Fruit fly (Drosophila melanogaster) whole organism, prepupa: ENCODE measurements around the gene CG17109.

Experiments used
- CG10669 ChIP-seq: fragments of 200-800 bp; sonication (Bioruptor generic); optimal IDR thresholded peaks from 3 replicates; lab custom pipeline; 2018; ENCODE audit warnings: missing biosample characterization, mild to moderate bottlenecking, missing genetic modification characterization, moderate library complexity
- CG1621 ChIP-seq: fragments of 200-800 bp; sonication (Bioruptor generic); optimal IDR thresholded peaks from 3 replicates; lab custom pipeline; 2018; ENCODE audit warnings: missing biosample characterization, mild to moderate bottlenecking, missing genetic modification characterization
- CG16779 ChIP-seq: fragments of 200-800 bp; sonication (Bioruptor generic); optimal IDR thresholded peaks from 3 replicates; lab custom pipeline; 2017; ENCODE audit warnings: missing biosample characterization, mild to moderate bottlenecking, missing genetic modification characterization
- CG3032 ChIP-seq: fragments of 200-800 bp; optimal IDR thresholded peaks from 2 replicates; lab custom pipeline; 2019; ENCODE audit warnings: missing biosample characterization, mild to moderate bottlenecking, missing genetic modification characterization, moderate library complexity
- CG31627 ChIP-seq: fragments of 200-800 bp; sonication (Bioruptor generic); optimal IDR thresholded peaks from 3 replicates; lab custom pipeline; 2016; ENCODE audit warnings: missing biosample characterization, missing genetic modification characterization
- CG32006 ChIP-seq: fragments of 200-800 bp; sonication (Bioruptor generic); optimal IDR thresholded peaks from 3 replicates; lab custom pipeline; 2017; ENCODE audit warnings: missing biosample characterization, mild to moderate bottlenecking, missing genetic modification characterization
- CG6276 ChIP-seq: fragments of 200-800 bp; sonication (Bioruptor generic); optimal IDR thresholded peaks from 2 replicates; lab custom pipeline; 2017; ENCODE audit warnings: missing biosample characterization, mild to moderate bottlenecking, missing genetic modification characterization
- CG6792 ChIP-seq: fragments of 200-800 bp; sonication (Bioruptor generic); optimal IDR thresholded peaks from 3 replicates; lab custom pipeline; 2016; ENCODE audit warnings: missing biosample characterization, missing genetic modification characterization
- CG6854 ChIP-seq: fragments of 200-800 bp; sonication (Bioruptor generic); optimal IDR thresholded peaks from 2 replicates; lab custom pipeline; 2017; ENCODE audit warnings: missing biosample characterization, mild to moderate bottlenecking, missing genetic modification characterization
- CG7368 ChIP-seq: fragments of 200-800 bp; sonication (Bioruptor generic); optimal IDR thresholded peaks from 3 replicates; lab custom pipeline; 2016; ENCODE audit warnings: missing biosample characterization, missing genetic modification characterization
- CG8319 ChIP-seq: fragments of 200-800 bp; sonication (Bioruptor generic); optimal IDR thresholded peaks from 3 replicates; lab custom pipeline; 2016; ENCODE audit warnings: missing biosample characterization, missing genetic modification characterization
- CG8632 ChIP-seq: fragments of 200-800 bp; sonication (Bioruptor generic); optimal IDR thresholded peaks from 3 replicates; lab custom pipeline; 2016; ENCODE audit warnings: missing biosample characterization, missing genetic modification characterization
- CG9139 ChIP-seq: fragments of 200-800 bp; sonication (Bioruptor generic); optimal IDR thresholded peaks from 3 replicates; lab custom pipeline; 2017; ENCODE audit warnings: missing biosample characterization, mild to moderate bottlenecking, missing genetic modification characterization
- Ets21C ChIP-seq: fragments of 200-800 bp; sonication (Bioruptor generic); optimal IDR thresholded peaks from 3 replicates; lab custom pipeline; 2016; ENCODE audit warnings: missing biosample characterization, missing genetic modification characterization
- Ets96B ChIP-seq: fragments of 200-800 bp; optimal IDR thresholded peaks from 2 replicates; lab custom pipeline; 2019; ENCODE audit warnings: missing biosample characterization, mild to moderate bottlenecking, missing genetic modification characterization, moderate library complexity
- Hr38 ChIP-seq: sonication (Bioruptor generic); optimal IDR thresholded peaks from 2 replicates; lab custom pipeline; 2016; ENCODE audit warnings: missing biosample characterization, missing genetic modification characterization
- Lpt ChIP-seq: fragments of 200-800 bp; sonication (Bioruptor generic); optimal IDR thresholded peaks from 3 replicates; lab custom pipeline; 2016; ENCODE audit warnings: missing biosample characterization, missing genetic modification characterization
- OdsH ChIP-seq: fragments of 200-800 bp; sonication (Bioruptor generic); optimal IDR thresholded peaks from 3 replicates; lab custom pipeline; 2016; ENCODE audit warnings: missing biosample characterization, missing genetic modification characterization
- achi ChIP-seq: fragments of 200-800 bp; sonication (Bioruptor generic); optimal IDR thresholded peaks from 3 replicates; lab custom pipeline; 2016; ENCODE audit warnings: missing biosample characterization, missing genetic modification characterization
- dac ChIP-seq: fragments of 200-800 bp; sonication (Bioruptor generic); optimal IDR thresholded peaks from 2 replicates; lab custom pipeline; 2017; ENCODE audit warnings: missing biosample characterization, mild to moderate bottlenecking, missing genetic modification characterization
- eg ChIP-seq: fragments of 200-800 bp; sonication (Bioruptor generic); IDR thresholded peaks from 3 replicates; pipeline ENCODE4 v1.3.6; 2022; ENCODE audit warnings: missing biosample characterization, missing genetic modification characterization
- esn ChIP-seq: fragments of 200-800 bp; sonication (Bioruptor generic); optimal IDR thresholded peaks from 2 replicates; lab custom pipeline; 2016; ENCODE audit warnings: missing biosample characterization, mild to moderate bottlenecking, missing genetic modification characterization, moderate library complexity
- fkh ChIP-seq: fragments of 200-800 bp; sonication (Bioruptor generic); optimal IDR thresholded peaks from 3 replicates; lab custom pipeline; 2017; ENCODE audit warnings: missing biosample characterization, mild to moderate bottlenecking, missing genetic modification characterization, moderate library complexity
- net ChIP-seq: fragments of 200-800 bp; sonication (Bioruptor generic); optimal IDR thresholded peaks from 3 replicates; lab custom pipeline; 2016; ENCODE audit warnings: missing biosample characterization, missing genetic modification characterization
- pdm3 ChIP-seq: fragments of 200-800 bp; sonication (Bioruptor generic); optimal IDR thresholded peaks from 3 replicates; lab custom pipeline; 2016; ENCODE audit warnings: missing biosample characterization, missing genetic modification characterization
- ss ChIP-seq, 2 experiments: fragments of 200-800 bp; sonication (Bioruptor generic); optimal IDR thresholded peaks; 2 replicates in 1 of 2; 3 replicates in 1 of 2; lab custom pipeline; 2017 to 2018; ENCODE audit warnings: mild to moderate bottlenecking in 2 of 2, missing biosample characterization in 2 of 2, missing genetic modification characterization in 2 of 2, moderate library complexity in 1 of 2
- svp ChIP-seq: fragments of 200-800 bp; sonication (Bioruptor generic); peaks from one replicate; lab custom pipeline; 2016; ENCODE audit warnings: missing biosample characterization, missing genetic modification characterization
- topi ChIP-seq: fragments of 200-800 bp; sonication (Bioruptor generic); optimal IDR thresholded peaks from 3 replicates; lab custom pipeline; 2016; ENCODE audit warnings: missing biosample characterization, missing genetic modification characterization
- vri ChIP-seq: fragments of 200-800 bp; sonication (Bioruptor generic); optimal IDR thresholded peaks from 3 replicates; lab custom pipeline; 2016; ENCODE audit warnings: missing biosample characterization, mild to moderate bottlenecking, missing genetic modification characterization

The CG17109 gene

dm6 chr3R:23088252-23088651, 7.2 kb upstream of the CG17109 start:
- TF ChIP-seq CG1621 (no peak), CG32006 (no peak), CG9139 (GFP tag; lab: Kevin White, UChicago) (no peak), Ets21C (GFP tag; lab: Kevin White, UChicago) (no peak), CG16779 (tag; lab: Kevin White, UChicago) (no peak), ss (GFP tag; optimal IDR thresholded peaks at IDR 0.05; lab: Kevin White, UChicago) (no peak), Lpt (GFP tag; lab: Kevin White, UChicago) (no peak), Hr38 (GFP tag; lab: Kevin White, UChicago) (no peak), topi (GFP tag; lab: Kevin White, UChicago) (no peak), CG31627 (GFP tag; lab: Kevin White, UChicago) (no peak)

- TF ChIP-seq vri (GFP tag; lab: Kevin White, UChicago) (peak; percentile 30), achi (GFP tag; lab: Kevin White, UChicago) (no peak), CG6276 (GFP tag; lab: Kevin White, UChicago) (peak; percentile 4), svp (GFP tag; lab: Kevin White, UChicago) (peak; percentile 97), fkh (GFP tag; lab: Kevin White, UChicago) (peak; percentile 72), OdsH (GFP tag; lab: Kevin White, UChicago) (no peak)
Observed at dm6 chr3R:23091586-23092228, 3.8 kb upstream of the CG17109 start, which contains the start of the genes CG17110 and CG6726. Gene CG17110 (plus strand): TSS chr3R:23091724. Gene CG6726 (plus strand): TSS chr3R:23091724.

dm6 chr3R:23097197-23097809, 1.8 kb downstream of the CG17109 start, which contains the start of gene CG6733:
Gene CG6733 (plus strand): TSS chr3R:23097728.
- TF ChIP-seq CG7368 (no peak), dac (GFP tag; lab: Kevin White, UChicago) (no peak), svp (GFP tag; lab: Kevin White, UChicago) (no peak), CG6854 (GFP tag; lab: Kevin White, UChicago) (no peak), Ets96B (tag; lab: Kevin White, UChicago) (no peak), esn (GFP tag; lab: Kevin White, UChicago) (no peak), CG8632 (GFP tag; lab: Kevin White, UChicago) (no peak), eg (GFP tag; lab: Robert Waterston, UW) (no peak), CG3032 (tag; lab: Kevin White, UChicago) (no peak), CG8319 (GFP tag; lab: Kevin White, UChicago) (no peak), CG16779 (tag; lab: Kevin White, UChicago) (no peak), CG6792 (GFP tag; lab: Kevin White, UChicago) (no peak), CG32006 (no peak)

- TF ChIP-seq CG10669 (GFP tag; lab: Kevin White, UChicago) (no peak), pdm3 (GFP tag; lab: Kevin White, UChicago) (no peak), net (GFP tag; lab: Kevin White, UChicago) (no peak)
- TF ChIP-seq, all 60 proteins: peak for 0
Observed at dm6 chr3R:23099233-23099632, 3.7 kb downstream of the CG17109 start, which contains the start of gene CG6738. Gene CG6738 (plus strand): TSS chr3R:23099533.

dm6 chr3R:23110724-23111123, 15.2 kb downstream of the CG17109 start:
- TF ChIP-seq CG8319 (GFP tag; lab: Kevin White, UChicago) = no peak
- TF ChIP-seq CG32006 = peak; percentile 19
